Worm (Caenorhabditis elegans): Measurements from ENCODE around the gene wht-3.

DNA sequence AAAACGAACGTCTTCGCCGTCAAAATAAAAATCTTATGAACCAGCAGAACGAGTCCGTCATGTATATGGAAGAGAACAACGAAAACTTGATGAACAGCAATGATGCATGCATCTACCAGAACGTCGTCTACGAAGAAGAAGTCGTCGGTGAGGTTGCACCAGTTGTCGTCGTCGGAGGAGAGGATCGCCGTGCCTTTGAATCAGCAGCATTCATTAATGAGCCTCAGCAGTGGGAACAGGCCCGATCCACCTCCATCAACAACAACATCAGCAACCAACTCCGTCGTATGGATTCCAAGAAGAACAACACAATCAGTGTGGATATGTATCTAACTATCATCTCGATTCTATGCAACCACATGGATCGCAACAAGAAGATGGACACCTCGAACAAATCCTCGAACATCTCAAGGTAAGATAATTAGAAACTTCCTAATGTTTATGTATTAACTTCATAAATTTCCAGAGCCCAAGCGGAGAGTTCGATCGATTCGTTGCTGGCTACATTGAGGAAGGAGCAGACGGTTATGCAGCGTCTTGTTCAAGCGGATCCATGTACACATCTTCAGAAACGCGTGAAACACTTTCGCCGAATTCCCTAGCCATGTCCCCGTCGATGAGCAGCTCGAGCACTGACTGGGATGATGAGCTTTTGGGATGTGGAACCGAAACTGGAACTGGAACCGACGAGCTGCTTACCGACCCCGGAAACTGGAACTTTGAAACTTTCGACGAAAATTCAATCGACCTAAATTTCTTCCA is 43.1 kb upstream of the wht-3 start:
- TF ChIP-seq him-1 (tag; optimal IDR thresholded peaks at IDR 0.05) (no peak), dao-5 (tag; optimal IDR thresholded peaks at IDR 0.05) (no peak)
